Worm (Caenorhabditis elegans) whole organism, mixed stage, embryonic: ENCODE measurements around the gene cox-18.

Experiments
- M03D4.4 ChIP-seq: sonication (generic microtip); optimal IDR thresholded peaks from 2 replicates; lab custom pipeline; 2017; ENCODE audit warnings: mild to moderate bottlenecking, missing genetic modification characterization, missing compliant biosample characterization
- bed-3 ChIP-seq: fragments of 200-800 bp; sonication (Bioruptor generic); optimal IDR thresholded peaks from 3 replicates; lab custom pipeline; 2018; ENCODE audit warnings: mild to moderate bottlenecking, missing genetic modification characterization, moderate library complexity, missing compliant biosample characterization
- ceh-39 ChIP-seq: fragments of 150-350 bp; optimal IDR thresholded peaks from 2 replicates; lab custom pipeline; 2014; ENCODE audit warnings: missing biosample characterization, missing genetic modification characterization
- ceh-83 ChIP-seq: fragments of 200-800 bp; sonication (Bioruptor generic); optimal IDR thresholded peaks from 2 replicates; lab custom pipeline; 2018; ENCODE audit warnings: mild to moderate bottlenecking, missing genetic modification characterization, missing compliant biosample characterization
- ces-1 ChIP-seq: fragments of 150-350 bp; optimal IDR thresholded peaks from 2 replicates; lab custom pipeline; 2014; ENCODE audit warnings: missing biosample characterization, missing genetic modification reagents, missing genetic modification characterization
- elt-1 ChIP-seq: sonication (generic microtip); optimal IDR thresholded peaks from 2 replicates; lab custom pipeline; 2017; ENCODE audit warnings: missing genetic modification characterization, mild to moderate bottlenecking, missing compliant biosample characterization, antibody characterized with exemption, moderate library complexity, borderline replicate concordance; ENCODE audit not compliant: insufficient read depth
- elt-3 ChIP-seq: fragments of 150-350 bp; optimal IDR thresholded peaks from 2 replicates; lab custom pipeline; 2014; ENCODE audit warnings: missing biosample characterization, missing genetic modification characterization
- flh-1 ChIP-seq: fragments of 200-800 bp; sonication (Bioruptor generic); optimal IDR thresholded peaks from 2 replicates; lab custom pipeline; 2018; ENCODE audit warnings: mild to moderate bottlenecking, missing genetic modification characterization, moderate library complexity, missing compliant biosample characterization
- ham-2 ChIP-seq: fragments of 200-800 bp; sonication (Bioruptor generic); optimal IDR thresholded peaks from 2 replicates; lab custom pipeline; 2018; ENCODE audit warnings: mild to moderate bottlenecking, missing genetic modification characterization, missing compliant biosample characterization
- lsy-2 ChIP-seq: fragments of 150-350 bp; optimal IDR thresholded peaks from 2 replicates; lab custom pipeline; 2014; ENCODE audit warnings: missing biosample characterization, missing genetic modification characterization
- mep-1 ChIP-seq: fragments of 150-350 bp; optimal IDR thresholded peaks from 2 replicates; lab custom pipeline; 2017; ENCODE audit warnings: missing biosample characterization, missing genetic modification reagents, missing genetic modification characterization, inconsistent platforms
- mls-2 ChIP-seq: sonication (generic microtip); optimal IDR thresholded peaks from 2 replicates; lab custom pipeline; 2016; ENCODE audit warnings: mild to moderate bottlenecking, missing genetic modification characterization, moderate library complexity, missing compliant biosample characterization
- nhr-2 ChIP-seq: fragments of 150-350 bp; optimal IDR thresholded peaks from 2 replicates; lab custom pipeline; 2014; ENCODE audit warnings: missing biosample characterization, missing genetic modification characterization
- nhr-237 ChIP-seq: fragments of 150-350 bp; optimal IDR thresholded peaks from 2 replicates; lab custom pipeline; 2014; ENCODE audit warnings: missing biosample characterization, missing genetic modification characterization
- nhr-28 ChIP-seq: fragments of 150-350 bp; optimal IDR thresholded peaks from 2 replicates; lab custom pipeline; 2014; ENCODE audit warnings: missing biosample characterization, missing genetic modification characterization
- nhr-76 ChIP-seq: sonication (generic microtip); optimal IDR thresholded peaks from 2 replicates; lab custom pipeline; 2017; ENCODE audit warnings: missing biosample characterization, missing genetic modification characterization
- pha-4 ChIP-seq: fragments of 150-350 bp; optimal IDR thresholded peaks from 2 replicates; lab custom pipeline; 2018; ENCODE audit warnings: missing biosample characterization, missing genetic modification reagents, missing genetic modification characterization
- snpc-4 ChIP-seq: fragments of 150-350 bp; optimal IDR thresholded peaks from 2 replicates; lab custom pipeline; 2014; ENCODE audit warnings: missing biosample characterization, missing genetic modification characterization
- sptf-1 ChIP-seq: sonication (generic microtip); optimal IDR thresholded peaks from 2 replicates; lab custom pipeline; 2017; ENCODE audit warnings: mild to moderate bottlenecking, missing genetic modification characterization, moderate library complexity, missing compliant biosample characterization
- unc-39 ChIP-seq: fragments of 150-350 bp; optimal IDR thresholded peaks from 2 replicates; lab custom pipeline; 2014; ENCODE audit warnings: missing biosample characterization, missing genetic modification characterization
- unc-62 ChIP-seq: fragments of 150-350 bp; optimal IDR thresholded peaks from 2 replicates; lab custom pipeline; 2014; ENCODE audit warnings: missing biosample characterization, missing genetic modification reagents, missing genetic modification characterization
- zip-8 ChIP-seq: fragments of 150-350 bp; optimal IDR thresholded peaks from 2 replicates; lab custom pipeline; 2014; ENCODE audit warnings: missing biosample characterization, missing genetic modification characterization
- ztf-11 ChIP-seq: fragments of 150-350 bp; optimal IDR thresholded peaks from 2 replicates; lab custom pipeline; 2014; ENCODE audit warnings: missing biosample characterization, missing genetic modification characterization

cox-18 gene

DNA sequence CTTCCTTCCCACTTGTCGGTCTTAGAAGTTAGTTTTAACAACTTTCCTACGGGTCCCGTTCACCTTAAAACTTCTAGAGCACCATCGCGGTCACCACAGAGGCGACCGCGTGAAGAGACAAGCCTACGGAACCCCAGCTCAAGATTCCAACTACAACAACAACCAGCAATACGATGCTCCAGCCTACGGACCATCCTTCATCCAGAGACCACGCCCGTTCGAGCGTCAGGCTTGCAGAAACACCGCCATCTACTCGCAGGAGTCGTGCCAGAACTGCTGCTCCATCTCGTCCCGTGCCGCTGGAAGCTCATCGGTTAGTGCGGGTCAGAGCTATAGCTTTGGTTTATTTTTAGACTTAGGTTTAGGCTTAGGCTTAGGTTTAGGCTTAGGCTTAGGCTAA lies 30.6 kb downstream of the cox-18 start:
- TF ChIP-seq flh-1 (GFP tag; lab: Kevin White, UChicago) (no peak), sptf-1 (tag; lab: Kevin White, UChicago) (no peak), nhr-237 (tag; lab: Kevin White, UChicago) (no peak), ceh-39 (tag; lab: Kevin White, UChicago) (no peak), unc-39 (tag; lab: Kevin White, UChicago) (no peak), mep-1 (no peak), nhr-2 (tag; lab: Kevin White, UChicago) (no peak), bed-3 (no peak), zip-8 (tag; lab: Kevin White, UChicago) (no peak), ceh-83 (no peak), mls-2 (tag; lab: Kevin White, UChicago) (no peak), ztf-11 (tag; lab: Kevin White, UChicago) (no peak), elt-1 (tag; lab: Kevin White, UChicago) (no peak)

- no peak for TF ChIP-seq nhr-237 (tag; lab: Kevin White, UChicago)
- TF ChIP-seq mep-1 = no peak
- no peak for TF ChIP-seq flh-1 (GFP tag; lab: Kevin White, UChicago)
- TF ChIP-seq elt-3 = no peak
- no peak for TF ChIP-seq ceh-39 (tag; lab: Kevin White, UChicago)
Measured at ce11 chrIV:1136658-1137057, 39.4 kb downstream of the cox-18 start, which contains the start of gene C44B12.6. TSS of gene C44B12.6 (minus strand) at chrIV:1136758.

DNA sequence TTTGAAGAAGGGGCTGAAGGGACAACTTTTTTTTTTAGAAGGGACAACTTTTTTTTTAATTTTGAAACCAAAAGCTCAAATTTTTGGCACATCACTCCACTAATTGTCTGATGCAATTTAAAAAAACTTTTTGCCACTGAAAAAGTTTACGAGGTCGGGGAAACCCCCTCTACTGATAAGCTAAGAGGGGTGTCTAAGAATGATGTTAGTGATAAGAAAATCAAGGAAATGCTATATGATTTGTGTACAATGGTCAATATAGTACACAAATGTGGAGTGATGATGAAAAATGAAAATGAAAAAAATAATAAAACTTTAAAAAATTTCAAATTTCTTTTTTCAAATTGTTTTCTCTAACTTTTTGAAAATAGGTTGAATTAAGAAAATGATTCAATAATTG lies 50.3 kb downstream of the cox-18 start:
- TF ChIP-seq lsy-2 (tag; lab: Kevin White, UChicago) (no peak), sptf-1 (tag; lab: Kevin White, UChicago) (no peak), nhr-237 (tag; lab: Kevin White, UChicago) (no peak), pha-4 (no peak), ceh-83 (no peak), ces-1 (GFP tag; lab: Kevin White, UChicago) (no peak), elt-1 (tag; lab: Kevin White, UChicago) (no peak), ceh-39 (tag; lab: Kevin White, UChicago) (no peak), M03D4.4 (no peak)

DNA sequence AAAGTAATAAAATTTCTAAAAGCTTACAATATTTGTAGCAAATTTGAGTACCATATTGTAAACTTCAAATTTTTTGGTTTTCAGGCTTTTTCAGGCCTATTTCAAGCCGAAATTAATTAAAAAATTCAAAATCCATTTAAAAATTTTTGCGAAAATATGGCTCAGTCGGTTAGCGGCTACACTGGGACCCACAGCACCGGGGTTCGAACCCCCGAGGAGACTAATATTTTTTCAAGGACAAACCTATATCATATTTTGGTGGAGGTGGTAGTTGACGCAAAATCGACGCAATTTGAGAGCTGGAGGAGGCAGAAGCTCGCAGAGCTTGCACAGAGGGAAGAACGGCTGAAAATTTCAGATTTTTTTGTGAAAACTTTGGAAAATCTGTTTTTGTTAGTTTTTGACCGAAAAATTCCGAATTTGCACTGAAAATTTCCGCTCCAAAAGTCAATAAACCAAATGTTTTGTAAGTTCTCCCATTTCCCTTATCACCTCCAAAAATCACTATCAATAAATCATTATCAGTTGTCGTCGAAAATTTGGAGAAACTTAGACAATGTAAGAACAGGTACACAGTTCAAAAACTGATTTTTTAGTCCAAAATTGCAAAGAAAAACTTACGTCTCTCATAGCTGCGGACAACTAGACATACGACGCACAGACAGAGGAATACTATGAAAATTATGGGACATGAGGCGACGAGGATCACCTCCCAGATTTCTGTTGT lies 51.3 kb downstream of the cox-18 start:
- no peak for TF ChIP-seq ham-2 (GFP tag; lab: Kevin White, UChicago)
- TF ChIP-seq snpc-4 (tag; lab: Kevin White, UChicago) = no peak
- TF ChIP-seq mls-2 (tag; lab: Kevin White, UChicago) = no peak
- TF ChIP-seq lsy-2 (tag; lab: Kevin White, UChicago) = no peak
- TF ChIP-seq ceh-83 = no peak
- no peak for TF ChIP-seq nhr-76 (tag; lab: Kevin White, UChicago)
- no peak for TF ChIP-seq nhr-2 (tag; lab: Kevin White, UChicago)
- no peak for TF ChIP-seq unc-62 (GFP tag; lab: Kevin White, UChicago)
- no peak for TF ChIP-seq nhr-28 (tag; lab: Kevin White, UChicago)
- no peak for TF ChIP-seq nhr-237 (tag; lab: Kevin White, UChicago)
